Worm (Caenorhabditis elegans): Measurements from ENCODE around the gene gpd-3.

The gpd-3 gene

DNA sequence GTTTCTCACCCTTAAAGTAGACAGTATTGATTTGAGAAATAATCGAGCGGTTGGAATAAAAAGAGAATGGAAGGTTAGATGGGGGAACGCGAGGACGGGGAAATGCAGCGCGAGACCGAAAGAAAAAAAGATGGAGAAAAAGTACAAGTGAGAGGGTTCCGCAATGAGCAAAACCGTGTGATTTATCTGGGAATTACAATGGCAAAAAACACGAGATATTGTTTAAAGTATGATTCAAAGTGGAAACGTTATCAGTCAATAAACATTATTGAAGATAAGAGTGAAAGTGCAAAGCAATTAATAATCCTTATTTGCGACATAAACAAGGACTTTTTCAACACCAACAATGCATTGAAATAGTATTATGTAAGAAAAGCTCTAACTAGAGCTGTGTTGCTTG is 11.0 kb downstream of the gpd-3 start, which contains the start of gene ztf-13 (continued):
- no peak for TF ChIP-seq tag-97 (GFP tag; IDR thresholded peaks at IDR 0.05)
- TF ChIP-seq lim-7 (GFP tag; IDR thresholded peaks at IDR 0.05), result no peak
- TF ChIP-seq mep-1 (tag; optimal IDR thresholded peaks at IDR 0.05), result peak; percentile 69
- TF ChIP-seq mdt-29 (GFP tag; IDR thresholded peaks at IDR 0.05), result no peak
- no peak for TF ChIP-seq egl-43 (GFP tag; IDR thresholded peaks at IDR 0.05)
- no peak for TF ChIP-seq fkh-10 (GFP tag; optimal IDR thresholded peaks at IDR 0.05)
- no peak for TF ChIP-seq attf-4 (tag; optimal IDR thresholded peaks at IDR 0.05)
- no peak for TF ChIP-seq nhr-41 (GFP tag; IDR thresholded peaks at IDR 0.05)
- TF ChIP-seq Y105C5A.15 (GFP tag; IDR thresholded peaks at IDR 0.05), result no peak
- TF ChIP-seq pqm-1 (tag; optimal IDR thresholded peaks at IDR 0.05), result peak; percentile 39
- TF ChIP-seq nhr-48 (tag; optimal IDR thresholded peaks at IDR 0.05), result no peak
- no peak for TF ChIP-seq ZK546.5 (tag; optimal IDR thresholded peaks at IDR 0.05)
- TF ChIP-seq snpc-4 (tag; optimal IDR thresholded peaks at IDR 0.05), result no peak
- no peak for TF ChIP-seq zfp-2 (tag; optimal IDR thresholded peaks at IDR 0.05)
- TF ChIP-seq F44E2.7 (GFP tag; IDR thresholded peaks at IDR 0.05), result no peak
- TF ChIP-seq nhr-102 (tag; optimal IDR thresholded peaks at IDR 0.05), result no peak
- TF ChIP-seq dpl-1 (GFP tag; optimal IDR thresholded peaks at IDR 0.05), result no peak
- TF ChIP-seq aha-1 (tag), result peak; percentile 67
- TF ChIP-seq snpc-1.2 (GFP tag; IDR thresholded peaks at IDR 0.05), result no peak
- TF ChIP-seq set-16 (GFP tag; IDR thresholded peaks at IDR 0.05), result no peak
- TF ChIP-seq fos-1 (tag; optimal IDR thresholded peaks at IDR 0.05), result no peak
- TF ChIP-seq ama-1 (optimal IDR thresholded peaks at IDR 0.05), result no peak
- TF ChIP-seq ctbp-1 (GFP tag; IDR thresholded peaks at IDR 0.05), result no peak
- no peak for TF ChIP-seq daf-12 (tag; optimal IDR thresholded peaks at IDR 0.05)
- TF ChIP-seq ztf-7 (tag; optimal IDR thresholded peaks at IDR 0.05), result peak; percentile 14
- no peak for TF ChIP-seq T26A8.4 (GFP tag; IDR thresholded peaks at IDR 0.05)
- TF ChIP-seq hmg-1.1 (GFP tag; IDR thresholded peaks at IDR 0.05), result no peak
- TF ChIP-seq daf-8 (GFP tag; IDR thresholded peaks at IDR 0.05), result no peak
- no peak for TF ChIP-seq arid-1 (GFP tag; conservative IDR thresholded peaks at IDR 0.05)
- TF ChIP-seq lin-13 (GFP tag; optimal IDR thresholded peaks at IDR 0.05), result no peak
- TF ChIP-seq ceh-28 (tag; optimal IDR thresholded peaks at IDR 0.05), result no peak
- TF ChIP-seq unc-62 (GFP tag; optimal IDR thresholded peaks at IDR 0.05 in 1 of 2), result peak in 1 of 2 experiments; percentile 79
- no peak for TF ChIP-seq unc-62 (tag; optimal IDR thresholded peaks at IDR 0.05)
- TF ChIP-seq hlh-11 (tag; optimal IDR thresholded peaks at IDR 0.05), result peak; percentile 61
- no peak for TF ChIP-seq ztf-11 (tag; optimal IDR thresholded peaks at IDR 0.05)
- TF ChIP-seq lin-1 (GFP tag; IDR thresholded peaks at IDR 0.05), result no peak
- peak; percentile 50 for TF ChIP-seq dmd-6 (GFP tag; IDR thresholded peaks at IDR 0.05)
- no peak for TF ChIP-seq zip-11 (GFP tag; IDR thresholded peaks at IDR 0.05)
- no peak for TF ChIP-seq mes-2 (tag; optimal IDR thresholded peaks at IDR 0.05; ENCODE audit: poor library complexity, severe bottlenecking)
- TF ChIP-seq Y75B8A.6 (GFP tag; IDR thresholded peaks at IDR 0.05), result no peak
- TF ChIP-seq madf-5 (GFP tag; IDR thresholded peaks at IDR 0.05), result no peak
- no peak for TF ChIP-seq zag-1 (tag; optimal IDR thresholded peaks at IDR 0.05)
- no peak for TF ChIP-seq tra-1 (GFP tag; IDR thresholded peaks at IDR 0.05)
- no peak for TF ChIP-seq spr-1 (tag; optimal IDR thresholded peaks at IDR 0.05)
- TF ChIP-seq unc-39 (tag; optimal IDR thresholded peaks at IDR 0.05), result no peak
- no peak for TF ChIP-seq nhr-25 (tag; optimal IDR thresholded peaks at IDR 0.05; ENCODE audit: borderline replicate concordance, insufficient read depth)
- TF ChIP-seq php-3 (GFP tag; IDR thresholded peaks at IDR 0.05), result peak; percentile 89
- no peak for TF ChIP-seq duxl-1 (tag; optimal IDR thresholded peaks at IDR 0.05; ENCODE audit: poor library complexity)
- no peak for TF ChIP-seq Y5F2A.4 (GFP tag; optimal IDR thresholded peaks at IDR 0.05)
- no peak for TF ChIP-seq nhr-42 (GFP tag; IDR thresholded peaks at IDR 0.05)
- no peak for TF ChIP-seq lin-39 (tag; optimal IDR thresholded peaks at IDR 0.05)
- no peak for TF ChIP-seq gei-8 (GFP tag; optimal IDR thresholded peaks at IDR 0.05)
- no peak for TF ChIP-seq Y48G9A.11 (GFP tag; IDR thresholded peaks at IDR 0.05)
